Worm (Caenorhabditis elegans) whole organism, young adult: Measurements from ENCODE around the gene K09F6.6.

Experiments
- B0035.1 ChIP-seq: sonication (generic microtip); optimal IDR thresholded peaks from 2 replicates; lab custom pipeline; 2016; ENCODE audit warnings: missing genetic modification characterization, mild to moderate bottlenecking, missing compliant biosample characterization, missing genotype, missing genetic modification reagents
- T26A5.8 ChIP-seq: sonication (generic microtip); optimal IDR thresholded peaks from 2 replicates; lab custom pipeline; 2016; ENCODE audit warnings: missing genetic modification characterization, missing compliant biosample characterization
- Y53F4B.3 ChIP-seq: fragments of 200-800 bp; sonication (Bioruptor generic); IDR thresholded peaks from 2 replicates; pipeline ENCODE4 v1.3.6; 2022; ENCODE audit warnings: missing genetic modification reagents, missing genetic modification characterization, missing compliant biosample characterization
- Y53G8AR.9 ChIP-seq: fragments of 200-800 bp; sonication (Bioruptor generic); conservative IDR thresholded peaks from 2 replicates; pipeline ENCODE4 v1.3.6; 2022; ENCODE audit warnings: missing genetic modification reagents, missing genetic modification characterization, missing compliant biosample characterization
- ceh-27 ChIP-seq: fragments of 200-800 bp; sonication (Bioruptor generic); optimal IDR thresholded peaks from 2 replicates; lab custom pipeline; 2018; ENCODE audit warnings: mild to moderate bottlenecking, missing genetic modification characterization, moderate library complexity, missing compliant biosample characterization
- dpl-1 ChIP-seq: fragments of 150-350 bp; optimal IDR thresholded peaks from 2 replicates; lab custom pipeline; 2014; ENCODE audit warnings: missing biosample characterization, missing genetic modification reagents, missing genetic modification characterization
- madf-3 ChIP-seq: fragments of 200-800 bp; sonication (Bioruptor generic); IDR thresholded peaks from 2 replicates; pipeline ENCODE4 v1.3.6; 2022; ENCODE audit warnings: missing genetic modification reagents, missing genetic modification characterization, missing compliant biosample characterization
- mel-28 ChIP-seq: sonication (generic microtip); optimal IDR thresholded peaks from 2 replicates; lab custom pipeline; 2016; ENCODE audit warnings: borderline replicate concordance, mild to moderate bottlenecking, missing genetic modification characterization, missing compliant biosample characterization
- nhr-80 ChIP-seq: sonication (generic microtip); optimal IDR thresholded peaks from 2 replicates; lab custom pipeline; 2016; ENCODE audit warnings: missing genetic modification characterization, missing compliant biosample characterization
- pha-4 ChIP-seq: fragments of 150-350 bp; sonication (generic microtip); optimal IDR thresholded peaks from 2 replicates; lab custom pipeline; 2014; ENCODE audit warnings: missing biosample characterization, missing genetic modification reagents, missing genetic modification characterization
- snpc-4 ChIP-seq, 5 experiments: fragments of 150-350 bp in 1 of 5; sonication (generic microtip) in 4 of 5; optimal IDR thresholded peaks; 2 replicates each; lab custom pipeline; 2014 to 2018; ENCODE audit warnings: missing genetic modification characterization in 5 of 5, missing biosample characterization in 3 of 5, antibody characterized with exemption in 2 of 5, mild to moderate bottlenecking in 2 of 5, missing compliant biosample characterization in 2 of 5, missing genotype in 2 of 5, moderate library complexity in 2 of 5, missing genetic modification reagents in 1 of 5
- ztf-22 ChIP-seq: fragments of 200-800 bp; sonication (Bioruptor generic); optimal IDR thresholded peaks from 2 replicates; lab custom pipeline; 2018; ENCODE audit warnings: mild to moderate bottlenecking, missing genetic modification characterization, moderate library complexity, missing compliant biosample characterization
- ztf-28 ChIP-seq: fragments of 200-800 bp; sonication (Bioruptor generic); IDR thresholded peaks from 2 replicates; pipeline ENCODE4 v1.3.6; 2022; ENCODE audit warnings: missing genetic modification reagents, missing genetic modification characterization, missing compliant biosample characterization

- TF ChIP-seq B0035.1 (tag; lab: Kevin White, UChicago) (no peak), ztf-28 (GFP tag; lab: Robert Waterston, UW) (no peak), Y53G8AR.9 (GFP tag; lab: Robert Waterston, UW) (no peak), T26A5.8 (tag; lab: Kevin White, UChicago) (no peak), pha-4 (tag; lab: Kevin White, UChicago) (no peak), dpl-1 (GFP tag; lab: Kevin White, UChicago) (no peak), mel-28 (no peak), snpc-4 (GFP tag; optimal IDR thresholded peaks at IDR 0.05; lab: Kevin White, UChicago) (no peak), snpc-4 (tag; optimal IDR thresholded peaks at IDR 0.05; lab: Kevin White, UChicago) (no peak), ztf-22 (GFP tag; lab: Kevin White, UChicago) (no peak), Y53F4B.3 (no peak), nhr-80 (no peak), madf-3 (GFP tag; lab: Robert Waterston, UW) (no peak), ceh-27 (GFP tag; lab: Kevin White, UChicago) (no peak)
Observed at ce11 chrII:2298742-2299141, 19.6 kb upstream of the K09F6.6 start, which contains the start of gene B0281.4.
